Worm (Caenorhabditis elegans) whole organism, dauer: ENCODE measurements around the gene W08A12.2.

ENCODE experiments used
- unc-62 ChIP-seq: sonication (generic microtip); optimal IDR thresholded peaks from 2 replicates; lab custom pipeline; 2017; ENCODE audit warnings: missing biosample characterization, missing genetic modification reagents, missing genetic modification characterization

W08A12.2 gene

ce11 chrV:3692613-3693012, 6.9 kb upstream of the W08A12.2 start:
- no peak for TF ChIP-seq unc-62 (GFP tag; lab: Kevin White, UChicago)

ce11 chrV:3688733-3689132, 3.0 kb upstream of the W08A12.2 start:
- no peak for TF ChIP-seq unc-62 (GFP tag; lab: Kevin White, UChicago)

ce11 chrV:3686899-3687298, 1.2 kb upstream of the W08A12.2 start, which contains the start of gene unc-132:
Gene unc-132, plus strand, starts transcription at chrV:3687106.
- TF ChIP-seq unc-62 (GFP tag; lab: Kevin White, UChicago): no peak

ce11 chrV:3686292-3686691, 600 bp upstream of the W08A12.2 start:
- no peak for TF ChIP-seq unc-62 (GFP tag; lab: Kevin White, UChicago)

- no peak for TF ChIP-seq unc-62 (GFP tag; lab: Kevin White, UChicago)
Measured at ce11 chrV:3682553-3682952, 3.1 kb downstream of the W08A12.2 start, which contains the start of gene W08A12.3. Gene W08A12.3, plus strand, starts transcription at chrV:3682853.

ce11 chrV:3678513-3678912, 7.2 kb downstream of the W08A12.2 start:
- TF ChIP-seq unc-62 (GFP tag; lab: Kevin White, UChicago): no peak

- no peak for TF ChIP-seq unc-62 (GFP tag; lab: Kevin White, UChicago)
Measured at ce11 chrV:3677212-3677611, 8.5 kb downstream of the W08A12.2 start.

ce11 chrV:3673080-3673479, 12.6 kb downstream of the W08A12.2 start, which contains the start of gene pals-33:
Gene pals-33, plus strand, starts transcription at chrV:3673380.
- TF ChIP-seq unc-62 (GFP tag; lab: Kevin White, UChicago): no peak

- no peak for TF ChIP-seq unc-62 (GFP tag; lab: Kevin White, UChicago)
Measured at ce11 chrV:3670499-3670898, 15.2 kb downstream of the W08A12.2 start, which contains the start of gene Y39H10B.3. Gene Y39H10B.3, plus strand, starts transcription at chrV:3670799.

- no peak for TF ChIP-seq unc-62 (GFP tag; lab: Kevin White, UChicago)
Measured at ce11 chrV:3668464-3668863, 17.2 kb downstream of the W08A12.2 start, which contains the start of gene Y39H10B.2. Gene Y39H10B.2, plus strand, starts transcription at chrV:3668764.

- no peak for TF ChIP-seq unc-62 (GFP tag; lab: Kevin White, UChicago)
Measured at ce11 chrV:3666887-3667286, 18.8 kb downstream of the W08A12.2 start, which contains the start of gene str-113. Gene str-113, minus strand, starts transcription at chrV:3666987.

ce11 chrV:3659472-3659871, 26.2 kb downstream of the W08A12.2 start, which contains the start of gene acr-23:
Gene acr-23, minus strand, starts transcription at chrV:3659572.
- TF ChIP-seq unc-62 (GFP tag; lab: Kevin White, UChicago): no peak

ce11 chrV:3649473-3649872, 36.2 kb downstream of the W08A12.2 start, which contains the start of gene str-114:
Gene str-114, plus strand, starts transcription at chrV:3649773.
- TF ChIP-seq unc-62 (GFP tag; lab: Kevin White, UChicago): no peak

- TF ChIP-seq unc-62 (GFP tag; lab: Kevin White, UChicago): no peak
Measured at ce11 chrV:3647862-3648261, 37.8 kb downstream of the W08A12.2 start, which contains the start of gene F59B1.10. Gene F59B1.10, minus strand, starts transcription at chrV:3647962.

ce11 chrV:3644193-3644693, 41.4 kb downstream of the W08A12.2 start, which contains the start of gene F59B1.8:
Gene F59B1.8, minus strand, starts transcription at chrV:3644243.
- TF ChIP-seq unc-62 (GFP tag; lab: Kevin White, UChicago): no peak

ce11 chrV:3639873-3640272, 45.8 kb downstream of the W08A12.2 start:
- no peak for TF ChIP-seq unc-62 (GFP tag; lab: Kevin White, UChicago)

- TF ChIP-seq unc-62 (GFP tag; lab: Kevin White, UChicago): no peak
Measured at ce11 chrV:3637086-3637485, 48.6 kb downstream of the W08A12.2 start, which contains the start of gene srx-41. Gene srx-41, minus strand, starts transcription at chrV:3637186.
